Fruit fly (Drosophila melanogaster) whole organism, embryonic: ENCODE data around the gene CG11679.

Experiments
- B-H1 ChIP-seq: fragments of 200-800 bp; sonication (Bioruptor generic); IDR thresholded peaks from 3 replicates; pipeline ENCODE4 v1.3.6; 2022; ENCODE audit warnings: missing biosample characterization, missing genetic modification characterization
- B-H2 ChIP-seq: fragments of 200-800 bp; sonication (Bioruptor generic); optimal IDR thresholded peaks from 2 replicates; lab custom pipeline; 2018; ENCODE audit warnings: missing biosample characterization, mild to moderate bottlenecking, missing genetic modification characterization
- CG10462 ChIP-seq: fragments of 200-800 bp; sonication (Bioruptor generic); optimal IDR thresholded peaks from 2 replicates; lab custom pipeline; 2016; ENCODE audit warnings: missing biosample characterization, missing genetic modification characterization
- CG12299 ChIP-seq: fragments of 200-800 bp; sonication (Bioruptor generic); optimal IDR thresholded peaks from 2 replicates; lab custom pipeline; 2018; ENCODE audit warnings: missing biosample characterization, mild to moderate bottlenecking, missing genetic modification characterization
- CG13424 ChIP-seq: fragments of 200-800 bp; sonication (Bioruptor generic); optimal IDR thresholded peaks from 2 replicates; lab custom pipeline; 2019; ENCODE audit warnings: missing biosample characterization, mild to moderate bottlenecking, missing genetic modification characterization, moderate library complexity
- CG14710 ChIP-seq: fragments of 200-800 bp; sonication (Bioruptor generic); optimal IDR thresholded peaks from 3 replicates; lab custom pipeline; 2019; ENCODE audit warnings: missing biosample characterization, mild to moderate bottlenecking, missing genetic modification characterization, moderate library complexity
- CG17359 ChIP-seq: fragments of 200-800 bp; sonication (Bioruptor generic); optimal IDR thresholded peaks from 3 replicates; lab custom pipeline; 2018; ENCODE audit warnings: missing biosample characterization, mild to moderate bottlenecking, missing genetic modification characterization, moderate library complexity
- CG17361 ChIP-seq: fragments of 200-800 bp; sonication (Bioruptor generic); IDR thresholded peaks from 3 replicates; pipeline ENCODE4 v1.3.6; 2022; ENCODE audit warnings: missing biosample characterization, missing genetic modification characterization
- CG17385 ChIP-seq: fragments of 200-800 bp; sonication (Bioruptor generic); optimal IDR thresholded peaks from 3 replicates; lab custom pipeline; 2018; ENCODE audit warnings: missing biosample characterization, mild to moderate bottlenecking, missing genetic modification characterization
- CG2202 ChIP-seq: fragments of 200-800 bp; sonication (Bioruptor generic); optimal IDR thresholded peaks from 2 replicates; lab custom pipeline; 2018; ENCODE audit warnings: missing biosample characterization, mild to moderate bottlenecking, missing genetic modification characterization
- CG2889 ChIP-seq: fragments of 200-800 bp; sonication (Bioruptor generic); IDR thresholded peaks from 3 replicates; pipeline ENCODE4 v1.3.6; 2022; ENCODE audit warnings: missing biosample characterization, missing genetic modification characterization
- CG32772 ChIP-seq: fragments of 200-800 bp; sonication (Bioruptor generic); IDR thresholded peaks from 2 replicates; pipeline ENCODE4 v1.3.6; 2022; ENCODE audit warnings: missing biosample characterization, missing genetic modification characterization
- CG3407 ChIP-seq: fragments of 200-800 bp; sonication (Bioruptor generic); optimal IDR thresholded peaks from 2 replicates; lab custom pipeline; 2018; ENCODE audit warnings: missing biosample characterization, mild to moderate bottlenecking, missing genetic modification characterization
- CG34376 ChIP-seq: fragments of 200-800 bp; sonication (Bioruptor generic); optimal IDR thresholded peaks from 2 replicates; lab custom pipeline; 2018; ENCODE audit warnings: missing biosample characterization, mild to moderate bottlenecking, missing genetic modification characterization
- CG4282 ChIP-seq: fragments of 200-800 bp; sonication (Bioruptor generic); optimal IDR thresholded peaks from 2 replicates; lab custom pipeline; 2016; ENCODE audit warnings: missing biosample characterization, missing genetic modification characterization
- CG4707 ChIP-seq: fragments of 200-800 bp; sonication (Bioruptor generic); optimal IDR thresholded peaks from 2 replicates; lab custom pipeline; 2018; ENCODE audit warnings: missing biosample characterization, mild to moderate bottlenecking, missing genetic modification characterization, moderate library complexity
- CG6813 ChIP-seq: fragments of 200-800 bp; sonication (Bioruptor generic); optimal IDR thresholded peaks from 2 replicates; lab custom pipeline; 2017; ENCODE audit warnings: missing biosample characterization, missing genetic modification characterization, mild to moderate bottlenecking, moderate library complexity, missing genetic modification reagents
- CG7928 ChIP-seq: fragments of 200-800 bp; sonication (Bioruptor generic); optimal IDR thresholded peaks from 2 replicates; lab custom pipeline; 2017; ENCODE audit warnings: missing biosample characterization, mild to moderate bottlenecking, missing genetic modification characterization
- CG8089 ChIP-seq: fragments of 200-800 bp; sonication (Bioruptor generic); optimal IDR thresholded peaks from 3 replicates; lab custom pipeline; 2016; ENCODE audit warnings: missing biosample characterization, missing genetic modification characterization
- CG8359 ChIP-seq: fragments of 200-800 bp; sonication (Bioruptor generic); optimal IDR thresholded peaks from 2 replicates; lab custom pipeline; 2017; ENCODE audit warnings: missing biosample characterization, mild to moderate bottlenecking, missing genetic modification characterization, borderline replicate concordance
- CG8924 ChIP-seq: fragments of 200-800 bp; optimal IDR thresholded peaks from 3 replicates; lab custom pipeline; 2019; ENCODE audit warnings: missing biosample characterization, mild to moderate bottlenecking, missing genetic modification characterization, moderate library complexity
- CG9215 ChIP-seq: fragments of 200-800 bp; sonication (Bioruptor generic); IDR thresholded peaks from 2 replicates; pipeline ENCODE4 v1.3.6; 2022; ENCODE audit warnings: missing biosample characterization, missing genetic modification characterization
- CG9876 ChIP-seq: fragments of 200-800 bp; sonication (Bioruptor generic); optimal IDR thresholded peaks from 2 replicates; lab custom pipeline; 2016; ENCODE audit warnings: missing biosample characterization, missing genetic modification characterization
- CG9932 ChIP-seq: fragments of 200-800 bp; sonication (Bioruptor generic); IDR thresholded peaks from 2 replicates; pipeline ENCODE4 v1.3.6; 2022; ENCODE audit warnings: missing biosample characterization, missing genetic modification characterization
- Chrac-16 ChIP-seq: fragments of 200-800 bp; sonication (Bioruptor generic); optimal IDR thresholded peaks from 3 replicates; lab custom pipeline; 2016; ENCODE audit warnings: missing biosample characterization, missing genetic modification characterization
- CkIIα-i1 ChIP-seq: fragments of 200-800 bp; sonication (Bioruptor generic); IDR thresholded peaks from 2 replicates; pipeline ENCODE4 v1.3.6; 2022; ENCODE audit warnings: missing biosample characterization, missing genetic modification characterization
- CoRest ChIP-seq: fragments of 200-800 bp; sonication (Bioruptor generic); optimal IDR thresholded peaks from 3 replicates; lab custom pipeline; 2018; ENCODE audit warnings: missing biosample characterization, mild to moderate bottlenecking, missing genetic modification characterization, moderate library complexity
- Ets65A ChIP-seq: fragments of 200-800 bp; sonication (Bioruptor generic); peaks from one replicate; lab custom pipeline; 2016; ENCODE audit warnings: missing biosample characterization, missing genetic modification characterization
- HmgZ ChIP-seq: fragments of 200-800 bp; sonication (Bioruptor generic); optimal IDR thresholded peaks from 2 replicates; lab custom pipeline; 2018; ENCODE audit warnings: missing biosample characterization, mild to moderate bottlenecking, missing genetic modification characterization
- Lim3 ChIP-seq: fragments of 200-800 bp; sonication (Bioruptor generic); IDR thresholded peaks from 2 replicates; pipeline ENCODE4 v1.3.6; 2022; ENCODE audit warnings: missing biosample characterization, missing genetic modification characterization
- Pdp1 ChIP-seq, 2 experiments: fragments of 200-800 bp; sonication (Bioruptor generic); optimal IDR thresholded peaks; 3 replicates each; lab custom pipeline; 2016; ENCODE audit warnings: missing biosample characterization in 2 of 2, missing genetic modification characterization in 2 of 2, mild to moderate bottlenecking in 1 of 2, moderate library complexity in 1 of 2
- Ptx1 ChIP-seq: fragments of 200-800 bp; sonication (Bioruptor generic); IDR thresholded peaks from 2 replicates; pipeline ENCODE4 v1.3.6; 2022; ENCODE audit warnings: missing biosample characterization, missing genetic modification characterization
- Xrp1 ChIP-seq: fragments of 200-800 bp; sonication (Bioruptor generic); IDR thresholded peaks from 2 replicates; pipeline ENCODE4 v1.3.6; 2022; ENCODE audit warnings: missing biosample characterization, missing genetic modification characterization
- aop ChIP-seq: fragments of 200-800 bp; sonication (Bioruptor generic); IDR thresholded peaks from 2 replicates; pipeline ENCODE4 v1.3.6; 2022; ENCODE audit warnings: missing biosample characterization, missing genetic modification characterization
- ap ChIP-seq: fragments of 200-800 bp; sonication (Bioruptor generic); IDR thresholded peaks from 2 replicates; pipeline ENCODE4 v1.3.6; 2022; ENCODE audit warnings: missing biosample characterization, missing genetic modification characterization
- ash1 ChIP-seq: fragments of 200-800 bp; sonication (Bioruptor generic); optimal IDR thresholded peaks from 2 replicates; lab custom pipeline; 2018; ENCODE audit warnings: missing biosample characterization, mild to moderate bottlenecking, missing genetic modification characterization
- cas ChIP-seq: fragments of 200-800 bp; sonication (Bioruptor generic); IDR thresholded peaks from 2 replicates; pipeline ENCODE4 v1.3.6; 2022; ENCODE audit warnings: missing biosample characterization, missing genetic modification characterization
- caup ChIP-seq: fragments of 200-800 bp; sonication (Bioruptor generic); optimal IDR thresholded peaks from 3 replicates; lab custom pipeline; 2017; ENCODE audit warnings: missing biosample characterization, mild to moderate bottlenecking, missing genetic modification characterization, moderate library complexity; ENCODE audit not compliant: severe bottlenecking
- en ChIP-seq: fragments of 200-800 bp; sonication (Bioruptor generic); optimal IDR thresholded peaks from 2 replicates; lab custom pipeline; 2016; ENCODE audit warnings: missing biosample characterization, missing genetic modification characterization
- eyg ChIP-seq: fragments of 200-800 bp; sonication (Bioruptor generic); optimal IDR thresholded peaks from 3 replicates; lab custom pipeline; 2016; ENCODE audit warnings: missing biosample characterization, missing genetic modification characterization
- gcm ChIP-seq: fragments of 200-800 bp; sonication (Bioruptor generic); optimal IDR thresholded peaks from 2 replicates; lab custom pipeline; 2019; ENCODE audit warnings: missing biosample characterization, mild to moderate bottlenecking, missing genetic modification characterization, moderate library complexity
- gcm2 ChIP-seq: fragments of 200-800 bp; sonication (Bioruptor generic); optimal IDR thresholded peaks from 2 replicates; lab custom pipeline; 2016; ENCODE audit warnings: missing biosample characterization, missing genetic modification characterization
- gro ChIP-seq: fragments of 200-800 bp; sonication (Bioruptor generic); optimal IDR thresholded peaks from 2 replicates; lab custom pipeline; 2016; ENCODE audit warnings: missing biosample characterization, missing genetic modification characterization
- lov ChIP-seq, 2 experiments: fragments of 200-800 bp in 1 of 2; fragments of >200 bp in 1 of 2; sonication (Bioruptor generic) in 1 of 2; IDR thresholded peaks in 1 of 2; optimal IDR thresholded peaks in 1 of 2; 2 replicates in 1 of 2; 3 replicates in 1 of 2; pipeline versions ENCODE4 v1.3.6 to Lab custom; 2017 to 2022; ENCODE audit warnings: missing biosample characterization in 1 of 2, missing genetic modification characterization in 1 of 2
- nerfin-2 ChIP-seq: fragments of 200-800 bp; sonication (Bioruptor generic); IDR thresholded peaks from 2 replicates; pipeline ENCODE4 v1.3.6; 2022; ENCODE audit warnings: missing biosample characterization, missing genetic modification characterization; ENCODE audit not compliant: partially characterized antibody
- row ChIP-seq: fragments of 200-800 bp; sonication (Bioruptor generic); IDR thresholded peaks from 3 replicates; pipeline ENCODE4 v1.3.6; 2022; ENCODE audit warnings: missing biosample characterization, missing genetic modification characterization
- seq ChIP-seq: fragments of 200-800 bp; sonication (Bioruptor generic); IDR thresholded peaks from 2 replicates; pipeline ENCODE4 v1.3.6; 2022; ENCODE audit warnings: missing biosample characterization, missing genetic modification characterization
- stwl ChIP-seq: fragments of 200-800 bp; sonication (Bioruptor generic); optimal IDR thresholded peaks from 3 replicates; lab custom pipeline; 2018; ENCODE audit warnings: missing biosample characterization, mild to moderate bottlenecking, missing genetic modification characterization, moderate library complexity
- toy ChIP-seq: fragments of 200-800 bp; sonication (Bioruptor generic); IDR thresholded peaks from 2 replicates; pipeline ENCODE4 v1.3.6; 2022; ENCODE audit warnings: missing biosample characterization, missing genetic modification characterization
- tx ChIP-seq: fragments of 200-800 bp; sonication (Bioruptor generic); optimal IDR thresholded peaks from 2 replicates; lab custom pipeline; 2016; ENCODE audit warnings: missing biosample characterization, missing genetic modification characterization

The CG11679 gene

DNA sequence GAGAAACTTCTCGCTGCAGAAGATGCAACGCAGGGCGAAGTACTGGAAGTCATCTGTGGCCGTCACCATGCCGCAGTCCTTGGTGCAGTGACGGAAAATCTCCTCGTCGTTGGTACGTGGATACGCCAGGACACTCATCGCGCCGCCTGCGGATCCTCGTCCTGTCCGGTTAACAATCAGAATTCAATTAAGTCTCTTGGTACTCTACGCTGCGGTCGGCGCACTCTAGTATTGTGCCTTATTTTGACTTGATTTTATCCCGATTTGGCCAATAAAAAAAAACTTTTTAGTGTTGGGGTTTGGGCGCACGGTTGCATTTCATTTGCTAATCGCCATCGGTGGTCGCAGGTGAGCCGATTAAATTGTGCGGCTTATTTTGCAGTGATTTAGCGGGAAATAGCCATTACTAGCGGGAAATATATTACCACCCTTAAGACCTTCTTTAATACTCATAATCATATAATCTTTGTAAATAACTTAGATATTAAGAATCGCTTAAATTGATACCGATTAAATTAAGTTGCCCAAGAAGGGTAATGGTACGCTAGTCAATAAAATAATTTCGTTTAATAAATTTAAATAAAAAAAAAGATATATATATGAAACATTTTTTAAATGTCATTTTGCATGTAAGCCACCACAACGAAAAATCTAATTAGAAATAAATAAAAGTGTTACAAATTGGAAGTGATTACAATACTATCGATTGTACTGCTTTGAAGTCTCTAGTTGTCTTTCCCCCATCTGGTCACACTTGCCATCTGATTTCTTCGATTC is 7.3 kb upstream of the CG11679 start, which contains the start of the genes CG8944 and CCT6 (continued):
- TF ChIP-seq CG2202: no peak
- no peak for TF ChIP-seq Lim3 (GFP tag; lab: Robert Waterston, UW)
- TF ChIP-seq eyg (GFP tag; lab: Kevin White, UChicago): no peak
- no peak for TF ChIP-seq gcm2 (GFP tag; lab: Kevin White, UChicago)
- TF ChIP-seq CG34376: no peak
- no peak for TF ChIP-seq lov (optimal IDR thresholded peaks at IDR 0.05; lab: Kevin White, UChicago)
- TF ChIP-seq lov (GFP tag; IDR thresholded peaks at IDR 0.05; lab: Robert Waterston, UW): no peak
- TF ChIP-seq CG4282 (GFP tag; lab: Kevin White, UChicago): no peak
- TF ChIP-seq gcm (GFP tag; lab: Kevin White, UChicago): no peak
- no peak for TF ChIP-seq CG8089 (GFP tag; lab: Kevin White, UChicago)
- no peak for TF ChIP-seq CG8359 (GFP tag; lab: Kevin White, UChicago)
- no peak for TF ChIP-seq CG2889
- no peak for TF ChIP-seq seq
- TF ChIP-seq CG9876 (GFP tag; lab: Kevin White, UChicago): no peak
- TF ChIP-seq Chrac-16 (GFP tag; lab: Kevin White, UChicago): no peak
- TF ChIP-seq caup (GFP tag; lab: Kevin White, UChicago): no peak
- TF ChIP-seq Pdp1 (GFP tag; optimal IDR thresholded peaks at IDR 0.05; lab: Kevin White, UChicago): no peak
- no peak for TF ChIP-seq CkIIα-i1 (GFP tag; lab: Robert Waterston, UW)
- TF ChIP-seq nerfin-2 (GFP tag; lab: Robert Waterston, UW): no peak
- TF ChIP-seq toy: no peak
- TF ChIP-seq ap (GFP tag; lab: Robert Waterston, UW): no peak
- TF ChIP-seq CG3407 (GFP tag; lab: Kevin White, UChicago): no peak
- no peak for TF ChIP-seq CG7928 (GFP tag; lab: Kevin White, UChicago)
- TF ChIP-seq B-H2 (GFP tag; lab: Kevin White, UChicago): no peak
- TF ChIP-seq CG9932 (GFP tag; lab: Robert Waterston, UW): peak; percentile 71
- TF ChIP-seq HmgZ (tag; lab: Kevin White, UChicago): no peak
- peak; percentile 29 for TF ChIP-seq CG13424 (tag; lab: Kevin White, UChicago)
- TF ChIP-seq ash1 (GFP tag; lab: Kevin White, UChicago): no peak
- TF ChIP-seq CG17359 (tag; lab: Kevin White, UChicago): no peak
- TF ChIP-seq CG12299: no peak
- no peak for TF ChIP-seq Xrp1 (GFP tag; lab: Robert Waterston, UW)
- TF ChIP-seq aop (GFP tag; lab: Robert Waterston, UW): no peak
- no peak for TF ChIP-seq stwl
- no peak for TF ChIP-seq CG6813
- TF ChIP-seq CG32772 (GFP tag; lab: Robert Waterston, UW): 0 out of 2 replicates have a peak, but pooled peaks have one; percentile 34
- TF ChIP-seq Ptx1 (GFP tag; lab: Robert Waterston, UW): 0 out of 2 replicates have a peak, but pooled peaks have one; percentile 18
- no peak for TF ChIP-seq en (GFP tag; lab: Kevin White, UChicago)
- TF ChIP-seq tx (GFP tag; lab: Kevin White, UChicago): no peak
- no peak for TF ChIP-seq cas
- peak; percentile 45 for TF ChIP-seq CoRest (tag; lab: Kevin White, UChicago)
- no peak for TF ChIP-seq CG8924
- TF ChIP-seq gro: no peak
- peak; percentile 71 for TF ChIP-seq CG14710 (tag; lab: Kevin White, UChicago)
- TF ChIP-seq CG17385 (GFP tag; lab: Kevin White, UChicago): no peak
- TF ChIP-seq Ets65A (GFP tag; lab: Kevin White, UChicago): peak; percentile 81
- no peak for TF ChIP-seq CG17361
- no peak for TF ChIP-seq CG10462
- TF ChIP-seq B-H1 (GFP tag; lab: Robert Waterston, UW): no peak
- peak; percentile 77 for TF ChIP-seq row
- 0 out of 2 replicates have a peak, but pooled peaks have one; percentile 31 for TF ChIP-seq CG9215
- no peak for TF ChIP-seq CG4707 (GFP tag; lab: Kevin White, UChicago)
